Worm (Caenorhabditis elegans): Measurements from ENCODE around the gene unc-69.

The unc-69 gene

DNA sequence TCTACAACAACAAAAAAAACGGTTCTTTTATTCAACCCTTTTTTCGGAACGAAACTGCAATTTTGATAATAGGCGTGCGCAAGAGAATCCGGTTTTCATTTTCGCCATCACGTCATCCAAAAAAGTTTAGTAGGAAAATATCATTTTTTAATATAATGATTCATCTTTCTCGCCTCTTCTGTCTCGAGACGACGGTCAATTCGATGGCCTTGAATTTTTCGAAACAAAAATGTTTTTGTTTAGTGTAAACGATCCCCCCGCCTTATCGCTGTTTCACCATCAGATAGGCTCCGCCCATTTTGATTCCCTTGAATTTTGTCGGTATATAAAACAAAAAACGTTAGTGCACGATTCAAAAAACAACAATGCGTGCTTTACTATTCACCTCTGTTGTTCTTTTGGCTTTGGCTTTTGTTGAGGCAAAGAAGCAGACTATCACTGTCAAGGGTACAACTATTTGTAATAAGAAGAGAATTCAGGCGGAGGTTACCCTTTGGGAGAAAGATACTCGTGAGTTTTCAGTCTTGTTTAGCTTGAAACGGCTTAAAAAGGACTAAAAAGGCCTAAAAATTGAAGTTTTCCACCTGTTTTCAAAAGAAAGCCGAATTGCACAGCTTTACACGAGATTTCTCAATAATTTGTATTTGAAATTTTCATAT, 18.9 kb downstream of the unc-69 start, which contains the start of gene ttr-15 (continued):
- TF ChIP-seq B0261.1 (tag; optimal IDR thresholded peaks at IDR 0.05) (no peak), B0035.1 (tag; optimal IDR thresholded peaks at IDR 0.05) (peak; percentile 73), ztf-25 (GFP tag; IDR thresholded peaks at IDR 0.05) (no peak), lin-26 (GFP tag; IDR thresholded peaks at IDR 0.05) (peak; percentile 30; the same call in 1 of the 2 replicates), snpc-4 (GFP tag; optimal IDR thresholded peaks at IDR 0.05) (no peak), snpc-4 (tag; optimal IDR thresholded peaks at IDR 0.05) (no peak)

ce11 chrIII:10338992-10339852, 20.5 kb downstream of the unc-69 start:
- TF ChIP-seq mel-28 (tag; optimal IDR thresholded peaks at IDR 0.05; ENCODE audit: borderline replicate concordance) (no peak), lsy-27 (tag; optimal IDR thresholded peaks at IDR 0.05; ENCODE audit: borderline replicate concordance, insufficient read depth) (no peak), ceh-27 (GFP tag; optimal IDR thresholded peaks at IDR 0.05) (no peak), B0261.1 (tag; optimal IDR thresholded peaks at IDR 0.05) (no peak), madf-3 (GFP tag; IDR thresholded peaks at IDR 0.05) (no peak), cebp-1 (GFP tag; IDR thresholded peaks at IDR 0.05) (no peak), cebp-1 (tag; optimal IDR thresholded peaks at IDR 0.05) (no peak), madf-8 (GFP tag; conservative IDR thresholded peaks at IDR 0.05) (no peak), ama-1 (optimal IDR thresholded peaks at IDR 0.05) (peak; percentile 78), ama-1 (GFP tag; optimal IDR thresholded peaks at IDR 0.05) (no peak), mes-4 (tag; optimal IDR thresholded peaks at IDR 0.05) (no peak), hmg-1.2 (GFP tag; IDR thresholded peaks at IDR 0.05) (no peak), lin-40 (tag; optimal IDR thresholded peaks at IDR 0.05) (peak; percentile 21), tbx-9 (tag; optimal IDR thresholded peaks at IDR 0.05; ENCODE audit: borderline replicate concordance) (peak; percentile 39), ztf-26 (tag; optimal IDR thresholded peaks at IDR 0.05) (peak; percentile 50), C17E4.6 (GFP tag; IDR thresholded peaks at IDR 0.05) (no peak), ceh-91 (GFP tag; IDR thresholded peaks at IDR 0.05) (no peak), madf-6 (GFP tag; IDR thresholded peaks at IDR 0.05) (no peak), lag-1 (GFP tag; IDR thresholded peaks at IDR 0.05) (no peak), ceh-40 (GFP tag; IDR thresholded peaks at IDR 0.05) (no peak), T26A5.8 (tag; optimal IDR thresholded peaks at IDR 0.05) (no peak), nfya-1 (tag; optimal IDR thresholded peaks at IDR 0.05; ENCODE audit: borderline replicate concordance, insufficient read depth) (no peak)

DNA sequence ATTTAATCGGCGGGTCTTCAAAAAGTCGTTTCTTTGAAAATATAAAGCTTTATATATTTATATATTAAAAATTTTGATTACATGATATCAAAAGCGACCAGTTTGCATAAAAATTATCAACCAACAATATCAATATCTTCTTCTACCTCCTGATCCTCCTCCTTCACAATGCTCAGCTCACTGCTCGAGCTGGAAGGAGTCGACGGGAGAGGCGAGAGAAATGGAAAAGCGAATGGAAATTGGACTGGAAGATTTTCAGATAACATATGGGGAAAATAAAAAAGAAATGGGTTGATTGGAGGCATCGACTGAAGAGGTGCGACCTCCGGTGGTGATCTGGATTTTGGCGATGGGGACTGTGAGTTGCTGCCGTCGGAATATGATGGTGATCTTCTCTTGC, 21.2 kb downstream of the unc-69 start:
- peak; percentile 12 for TF ChIP-seq tbx-9 (tag; optimal IDR thresholded peaks at IDR 0.05; ENCODE audit: borderline replicate concordance)
- TF ChIP-seq ceh-91 (GFP tag; IDR thresholded peaks at IDR 0.05): no peak
- no peak for TF ChIP-seq akir-1 (GFP tag; optimal IDR thresholded peaks at IDR 0.05)
- no peak for TF ChIP-seq attf-6 (GFP tag; IDR thresholded peaks at IDR 0.05)
- TF ChIP-seq lin-54 (GFP tag; optimal IDR thresholded peaks at IDR 0.05): no peak
- TF ChIP-seq lin-40 (tag; optimal IDR thresholded peaks at IDR 0.05): no peak
- peak; percentile 21 for TF ChIP-seq repo-1 (tag; optimal IDR thresholded peaks at IDR 0.05)
- 0 out of 2 replicates have a peak, but pooled peaks have one; percentile 19 for TF ChIP-seq cebp-2 (GFP tag; IDR thresholded peaks at IDR 0.05)

DNA sequence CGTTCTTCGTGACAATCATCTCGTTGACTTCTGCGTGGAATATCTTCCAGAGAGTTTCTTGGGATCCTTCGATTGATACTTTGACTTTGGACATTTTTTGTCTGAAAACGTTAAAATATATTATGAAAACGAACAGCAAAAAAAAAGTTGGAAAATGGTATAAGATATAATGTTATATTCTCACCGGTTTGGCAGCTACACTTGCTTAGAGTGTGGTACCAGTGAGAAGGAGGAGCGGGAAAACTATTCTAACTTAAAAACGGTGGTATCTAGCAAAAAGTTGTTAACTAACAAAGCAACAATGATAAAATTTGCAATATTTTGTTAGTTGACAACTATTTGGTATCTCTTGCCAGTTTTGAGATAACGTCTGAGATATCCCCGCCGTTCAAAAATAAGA, 23.0 kb downstream of the unc-69 start, which contains the start of gene tbx-9:
TSS of gene tbx-9 (minus strand) at position 101 of the 400 bp plus-strand sequence.
- no peak for TF ChIP-seq B0336.3 (GFP tag; IDR thresholded peaks at IDR 0.05)
- no peak for TF ChIP-seq cebp-2 (GFP tag; IDR thresholded peaks at IDR 0.05)
- no peak for TF ChIP-seq die-1 (tag; optimal IDR thresholded peaks at IDR 0.05)
- no peak for TF ChIP-seq rec-8 (tag; optimal IDR thresholded peaks at IDR 0.05)
- no peak for TF ChIP-seq atf-7 (tag; optimal IDR thresholded peaks at IDR 0.05)
- TF ChIP-seq ztf-18 (tag; optimal IDR thresholded peaks at IDR 0.05): no peak
- TF ChIP-seq rcor-1 (GFP tag; IDR thresholded peaks at IDR 0.05): no peak
- TF ChIP-seq sea-2 (GFP tag; IDR thresholded peaks at IDR 0.05): no peak
- TF ChIP-seq efl-1 (GFP tag; optimal IDR thresholded peaks at IDR 0.05): no peak
- TF ChIP-seq ceh-40 (GFP tag; IDR thresholded peaks at IDR 0.05): no peak
- TF ChIP-seq hmg-20 (GFP tag; IDR thresholded peaks at IDR 0.05): no peak
- no peak for TF ChIP-seq xnd-1 (tag; optimal IDR thresholded peaks at IDR 0.05)
- no peak for TF ChIP-seq nhr-120 (GFP tag; IDR thresholded peaks at IDR 0.05)

All from whole organism, young adult.